Fruit fly (Drosophila melanogaster) whole organism: ENCODE results near the gene Nep1.

Source experiments
- CG8478 ChIP-seq: fragments of >200 bp; optimal IDR thresholded peaks from 2 replicates; lab custom pipeline; 2018; ENCODE audit warnings: inconsistent platforms
- Dll ChIP-seq: fragments of >200 bp; optimal IDR thresholded peaks from 2 replicates; lab custom pipeline; 2017
- EcR ChIP-seq, 2 experiments: fragments of >200 bp; optimal IDR thresholded peaks; 2 replicates each; lab custom pipeline; 2017; ENCODE audit warnings: missing biosample characterization in 2 of 2, missing genetic modification characterization in 2 of 2, missing genetic modification reagents in 2 of 2
- pan ChIP-seq: fragments of >200 bp; optimal IDR thresholded peaks from 2 replicates; lab custom pipeline; 2017
- psq ChIP-seq: fragments of >200 bp; optimal IDR thresholded peaks from 2 replicates; lab custom pipeline; 2017
- usp ChIP-seq: fragments of >200 bp; optimal IDR thresholded peaks from 2 replicates; lab custom pipeline; 2017; ENCODE audit warnings: missing biosample characterization, missing genetic modification characterization, mixed read lengths

The Nep1 gene

dm6 chrX:6109872-6110271, 18.9 kb downstream of the Nep1 start:
- TF ChIP-seq Dll (lab: Kevin White, UChicago) (no peak), CG8478 (lab: Kevin White, UChicago) (no peak), pan (lab: Kevin White, UChicago) (no peak), psq (lab: Kevin White, UChicago) (no peak), usp (GFP tag; lab: Kevin White, UChicago) (no peak), EcR (GFP tag; optimal IDR thresholded peaks at IDR 0.05; lab: Kevin White, UChicago) (no peak)

- TF ChIP-seq psq (lab: Kevin White, UChicago) (no peak), CG8478 (lab: Kevin White, UChicago) (no peak), EcR (GFP tag; optimal IDR thresholded peaks at IDR 0.05; lab: Kevin White, UChicago) (no peak)
Observed at dm6 chrX:6151919-6152318, 60.9 kb downstream of the Nep1 start.
